Fruit fly (Drosophila melanogaster): ENCODE data around the gene cad.

dm6 chr2L:20822489-20823195, 52.1 kb downstream of the cad start, which contains the start of gene CG9331:
- TF ChIP-seq Hr96 (GFP tag; optimal IDR thresholded peaks at IDR 0.05), result no peak
- no peak for TF ChIP-seq CG7045 (GFP tag; optimal IDR thresholded peaks at IDR 0.05)
- TF ChIP-seq kay (GFP tag; ENCODE audit: borderline replicate concordance), result peak; percentile 97
- TF ChIP-seq CG7101 (tag; optimal IDR thresholded peaks at IDR 0.05), result no peak
- no peak for TF ChIP-seq CG5204 (GFP tag; optimal IDR thresholded peaks at IDR 0.05)
- no peak for TF ChIP-seq CG11617 (GFP tag; optimal IDR thresholded peaks at IDR 0.05)
- no peak for TF ChIP-seq CG14711 (tag; optimal IDR thresholded peaks at IDR 0.05)
- peak; percentile 60 for TF ChIP-seq ovo (GFP tag; optimal IDR thresholded peaks at IDR 0.05)
- no peak for TF ChIP-seq Clk (GFP tag; optimal IDR thresholded peaks at IDR 0.05)
- peak; percentile 51 for TF ChIP-seq cic (GFP tag; optimal IDR thresholded peaks at IDR 0.05)
- no peak for TF ChIP-seq tj (GFP tag; optimal IDR thresholded peaks at IDR 0.05)
- no peak for TF ChIP-seq CG1620 (GFP tag; optimal IDR thresholded peaks at IDR 0.05)
- TF ChIP-seq Mnt (GFP tag; optimal IDR thresholded peaks at IDR 0.05), result peak; percentile 47
- peak; percentile 57 for TF ChIP-seq bab1 (GFP tag; optimal IDR thresholded peaks at IDR 0.05)
